Fruit fly (Drosophila melanogaster) whole organism, embryonic: ENCODE data around the gene CG7294.

Source experiments
- CG15073 ChIP-seq: fragments of 200-800 bp; sonication (Bioruptor generic); optimal IDR thresholded peaks from 2 replicates; lab custom pipeline; 2016; ENCODE audit warnings: missing biosample characterization, missing genetic modification characterization
- CG16779 ChIP-seq: fragments of 200-800 bp; sonication (Bioruptor generic); IDR thresholded peaks from 2 replicates; pipeline ENCODE4 v1.3.6; 2022; ENCODE audit warnings: missing biosample characterization, missing genetic modification characterization
- CG17359 ChIP-seq: fragments of 200-800 bp; sonication (Bioruptor generic); optimal IDR thresholded peaks from 3 replicates; lab custom pipeline; 2018; ENCODE audit warnings: missing biosample characterization, mild to moderate bottlenecking, missing genetic modification characterization, moderate library complexity
- CG17361 ChIP-seq: fragments of 200-800 bp; sonication (Bioruptor generic); IDR thresholded peaks from 3 replicates; pipeline ENCODE4 v1.3.6; 2022; ENCODE audit warnings: missing biosample characterization, missing genetic modification characterization
- CG4424 ChIP-seq: fragments of 200-800 bp; sonication (Bioruptor generic); optimal IDR thresholded peaks from 3 replicates; lab custom pipeline; 2016; ENCODE audit warnings: missing biosample characterization, missing genetic modification characterization
- CG7745 ChIP-seq: fragments of 200-800 bp; sonication (Bioruptor generic); optimal IDR thresholded peaks from 2 replicates; lab custom pipeline; 2018; ENCODE audit warnings: missing biosample characterization, mild to moderate bottlenecking, missing genetic modification characterization, moderate library complexity
- Dfd ChIP-seq, 2 experiments: fragments of >200 bp; optimal IDR thresholded peaks; 2 replicates each; lab custom pipeline; 2017; ENCODE audit warnings: missing biosample characterization in 2 of 2, missing genetic modification characterization in 2 of 2
- HHEX ChIP-seq: fragments of 200-800 bp; sonication (Bioruptor generic); optimal IDR thresholded peaks from 3 replicates; lab custom pipeline; 2017; ENCODE audit warnings: missing biosample characterization, mild to moderate bottlenecking, missing genetic modification characterization, missing genetic modification reagents
- Hey ChIP-seq: fragments of 200-800 bp; sonication (Bioruptor generic); optimal IDR thresholded peaks from 3 replicates; lab custom pipeline; 2018; ENCODE audit warnings: missing biosample characterization, mild to moderate bottlenecking, missing genetic modification characterization
- Jarid2 ChIP-seq: fragments of 200-800 bp; sonication (Bioruptor generic); optimal IDR thresholded peaks from 3 replicates; lab custom pipeline; 2017; ENCODE audit warnings: mild to moderate bottlenecking, missing biosample characterization, missing genetic modification reagents, missing genetic modification characterization
- ab ChIP-seq: fragments of 200-800 bp; sonication (Bioruptor generic); optimal IDR thresholded peaks from 2 replicates; lab custom pipeline; 2016; ENCODE audit warnings: missing biosample characterization, missing genetic modification characterization
- bab2 ChIP-seq: fragments of 200-800 bp; sonication (Bioruptor generic); optimal IDR thresholded peaks from 2 replicates; lab custom pipeline; 2016; ENCODE audit warnings: missing biosample characterization, missing genetic modification characterization
- grau ChIP-seq: fragments of 200-800 bp; optimal IDR thresholded peaks from 3 replicates; lab custom pipeline; 2019; ENCODE audit warnings: missing biosample characterization, mild to moderate bottlenecking, missing genetic modification characterization, moderate library complexity
- twi ChIP-seq: fragments of 200-800 bp; optimal IDR thresholded peaks from 2 replicates; lab custom pipeline; 2019; ENCODE audit warnings: missing biosample characterization, mild to moderate bottlenecking, missing genetic modification characterization, moderate library complexity

dm6 chr2L:10657981-10658380 is 31.1 kb downstream of the CG7294 start, which contains the start of gene CG45690:
- TF ChIP-seq CG17359 (tag; lab: Kevin White, UChicago) (no peak), CG7745 (tag; lab: Kevin White, UChicago) (no peak), Hey (tag; lab: Kevin White, UChicago) (no peak), CG17361 (GFP tag; lab: Robert Waterston, UW) (no peak), CG16779 (GFP tag; lab: Robert Waterston, UW) (no peak), grau (tag; lab: Kevin White, UChicago) (no peak), CG4424 (GFP tag; lab: Kevin White, UChicago) (no peak), ab (GFP tag; lab: Kevin White, UChicago) (no peak), bab2 (no peak), HHEX (GFP tag; lab: Kevin White, UChicago) (no peak), Dfd (GFP tag; optimal IDR thresholded peaks at IDR 0.05; lab: Kevin White, UChicago) (no peak), CG15073 (no peak), twi (tag; lab: Kevin White, UChicago) (no peak), Jarid2 (GFP tag; lab: Kevin White, UChicago) (no peak)
